Fruit fly (Drosophila melanogaster) Kc167 (cell line): Measurements from ENCODE around the gene CG13639.

Source experiments
- Myc ChIP-seq: fragments of >200 bp; optimal IDR thresholded peaks from 2 replicates; lab custom pipeline; 2017; ENCODE audit warnings: missing external identifiers
- Sin3A ChIP-seq: fragments of >200 bp; optimal IDR thresholded peaks from 2 replicates; lab custom pipeline; 2018; ENCODE audit warnings: missing external identifiers
- h ChIP-seq: fragments of >200 bp; optimal IDR thresholded peaks from 3 replicates; lab custom pipeline; 2018; ENCODE audit warnings: missing external identifiers

dm6 chr3R:24875939-24876842 is 16.0 kb upstream of the CG13639 start, which contains the start of gene CG3744:
- no peak for TF ChIP-seq Sin3A (lab: Kevin White, UChicago)
- no peak for TF ChIP-seq Myc (lab: Kevin White, UChicago)
- TF ChIP-seq h, result no peak
